Worm (Caenorhabditis elegans) whole organism, L4/young adult: ENCODE results near the gene ZK105.3.
A peak's percentile ranks its signal among the peaks of the same experiment; 100 is the strongest.

ENCODE experiments used
- dao-5 ChIP-seq: sonication (generic microtip); optimal IDR thresholded peaks from 2 replicates; lab custom pipeline; 2016; ENCODE audit warnings: missing genotype, missing genetic modification characterization, moderate library complexity, missing compliant biosample characterization
- him-1 ChIP-seq: sonication (generic microtip); optimal IDR thresholded peaks from 2 replicates; lab custom pipeline; 2016; ENCODE audit warnings: missing genotype, missing genetic modification reagents, missing genetic modification characterization, missing compliant biosample characterization

ce11 chrV:7734909-7735308, 38.0 kb downstream of the ZK105.3 start, which contains the start of gene clic-1:
- TF ChIP-seq him-1: peak; percentile 29
- no peak for TF ChIP-seq dao-5 (tag; lab: Kevin White, UChicago)
